Worm (Caenorhabditis elegans): ENCODE measurements around the gene D1086.17.

D1086.17 gene

ce11 chrV:14074160-14074559, 6.5 kb downstream of the D1086.17 start, which contains the start of gene D1086.11:
TSS of gene D1086.11 (plus strand) at chrV:14074460.
- TF ChIP-seq ztf-1 (GFP tag; conservative IDR thresholded peaks at IDR 0.05) (no peak), crh-2 (tag; optimal IDR thresholded peaks at IDR 0.05) (no peak), aly-2 (tag; optimal IDR thresholded peaks at IDR 0.05) (no peak), nhr-25 (tag; optimal IDR thresholded peaks at IDR 0.05) (no peak), ztf-11 (tag; optimal IDR thresholded peaks at IDR 0.05) (no peak)

ce11 chrV:14079501-14079900, 11.8 kb downstream of the D1086.17 start, which contains the start of gene D1086.6:
TSS of gene D1086.6 (plus strand) at chrV:14079801.
- no peak for TF ChIP-seq ceh-82 (tag; optimal IDR thresholded peaks at IDR 0.05)
- TF ChIP-seq mab-5 (tag; optimal IDR thresholded peaks at IDR 0.05), result no peak
- TF ChIP-seq nhr-23 (tag; optimal IDR thresholded peaks at IDR 0.05), result no peak
- TF ChIP-seq dmd-4 (tag; optimal IDR thresholded peaks at IDR 0.05), result no peak
- no peak for TF ChIP-seq Y55F3AM.14 (GFP tag; optimal IDR thresholded peaks at IDR 0.05)
- TF ChIP-seq skn-1 (tag; optimal IDR thresholded peaks at IDR 0.05), result no peak
- no peak for TF ChIP-seq elt-1 (tag; optimal IDR thresholded peaks at IDR 0.05)
- TF ChIP-seq unc-62 (GFP tag; optimal IDR thresholded peaks at IDR 0.05), result no peak
- TF ChIP-seq mdl-1 (tag; optimal IDR thresholded peaks at IDR 0.05), result no peak
- no peak for TF ChIP-seq nhr-129 (tag; optimal IDR thresholded peaks at IDR 0.05)
- TF ChIP-seq sma-9 (GFP tag; optimal IDR thresholded peaks at IDR 0.05), result no peak
- TF ChIP-seq sma-9 (tag; optimal IDR thresholded peaks at IDR 0.05), result no peak
- TF ChIP-seq ztf-11 (tag; optimal IDR thresholded peaks at IDR 0.05), result no peak

ce11 chrV:14082453-14082852, 14.8 kb downstream of the D1086.17 start, which contains the start of gene D1086.10:
TSS of gene D1086.10 (plus strand) at chrV:14082753.
- TF ChIP-seq ztf-1 (GFP tag; conservative IDR thresholded peaks at IDR 0.05), result no peak
- TF ChIP-seq nhr-10 (tag; optimal IDR thresholded peaks at IDR 0.05), result no peak

ce11 chrV:14083970-14084369, 16.3 kb downstream of the D1086.17 start, which contains the start of gene D1086.7:
TSS of gene D1086.7 (plus strand) at chrV:14084270.
- TF ChIP-seq nhr-23 (tag; optimal IDR thresholded peaks at IDR 0.05), result no peak
- no peak for TF ChIP-seq nhr-129 (tag; optimal IDR thresholded peaks at IDR 0.05)
- no peak for TF ChIP-seq Y55F3AM.14 (GFP tag; optimal IDR thresholded peaks at IDR 0.05)
- no peak for TF ChIP-seq sma-3 (GFP tag; optimal IDR thresholded peaks at IDR 0.05)
- TF ChIP-seq unc-39 (tag; optimal IDR thresholded peaks at IDR 0.05), result no peak
- no peak for TF ChIP-seq nhr-77 (tag; optimal IDR thresholded peaks at IDR 0.05)
- TF ChIP-seq mbf-1 (tag; optimal IDR thresholded peaks at IDR 0.05), result no peak
- TF ChIP-seq ztf-1 (GFP tag; conservative IDR thresholded peaks at IDR 0.05), result no peak
- TF ChIP-seq nhr-10 (tag; optimal IDR thresholded peaks at IDR 0.05), result no peak
- TF ChIP-seq elt-3 (tag; optimal IDR thresholded peaks at IDR 0.05), result no peak
- TF ChIP-seq C34F6.9 (tag; optimal IDR thresholded peaks at IDR 0.05), result no peak

ce11 chrV:14085589-14085988, 17.9 kb downstream of the D1086.17 start, which contains the start of gene D1086.18:
TSS of gene D1086.18 (plus strand) at chrV:14085889.
- TF ChIP-seq ztf-4 (tag; optimal IDR thresholded peaks at IDR 0.05) (no peak), alr-1 (tag; optimal IDR thresholded peaks at IDR 0.05) (no peak)

ce11 chrV:14088051-14088450, 20.4 kb downstream of the D1086.17 start, which contains the start of gene D1086.19:
TSS of gene D1086.19 (plus strand) at chrV:14088351.
- no peak for TF ChIP-seq blmp-1 (tag; optimal IDR thresholded peaks at IDR 0.05; ENCODE audit: insufficient read depth)
- no peak for TF ChIP-seq ZK546.5 (tag; optimal IDR thresholded peaks at IDR 0.05)
- no peak for TF ChIP-seq nhr-23 (tag; optimal IDR thresholded peaks at IDR 0.05)
- no peak for TF ChIP-seq snpc-4 (tag; optimal IDR thresholded peaks at IDR 0.05)
- no peak for TF ChIP-seq ama-1 (optimal IDR thresholded peaks at IDR 0.05)
- TF ChIP-seq nhr-12 (tag; optimal IDR thresholded peaks at IDR 0.05), result no peak
- TF ChIP-seq ceh-82 (tag; optimal IDR thresholded peaks at IDR 0.05), result no peak
- no peak for TF ChIP-seq elt-1 (tag; optimal IDR thresholded peaks at IDR 0.05)
- TF ChIP-seq egl-27 (tag; optimal IDR thresholded peaks at IDR 0.05), result no peak
- TF ChIP-seq nhr-6 (tag; optimal IDR thresholded peaks at IDR 0.05), result no peak
- TF ChIP-seq gmeb-1 (tag; optimal IDR thresholded peaks at IDR 0.05), result no peak
- no peak for TF ChIP-seq Y55F3AM.14 (GFP tag; optimal IDR thresholded peaks at IDR 0.05)
- TF ChIP-seq lin-39 (tag; optimal IDR thresholded peaks at IDR 0.05), result no peak

Measured in whole organism, L2 larva.